Worm (Caenorhabditis elegans): Measurements from ENCODE around the gene ajm-1.

DNA sequence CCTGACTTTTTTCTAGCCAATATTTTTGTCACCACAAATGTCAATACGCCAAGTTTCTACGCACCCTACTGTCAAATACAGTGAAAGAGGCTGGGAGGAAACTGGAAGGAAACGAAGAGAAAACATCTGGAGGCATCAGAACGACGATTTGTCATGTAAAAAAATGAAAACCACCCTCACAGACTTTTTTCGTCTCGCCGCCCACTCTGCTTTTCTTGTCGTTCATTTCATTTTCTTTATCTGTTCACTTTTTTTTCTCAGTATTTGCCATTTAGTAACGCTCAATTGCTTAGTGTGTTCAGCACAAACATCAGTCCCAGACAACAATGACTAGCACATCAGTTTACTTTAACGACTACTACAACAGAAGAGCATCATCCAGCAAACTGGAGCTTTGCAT lies 63.1 kb downstream of the ajm-1 start, which contains the start of gene B0563.5:
- TF ChIP-seq tlp-1 (tag; optimal IDR thresholded peaks at IDR 0.05) (no peak), nhr-11 (tag; optimal IDR thresholded peaks at IDR 0.05) (no peak), dpl-1 (GFP tag; optimal IDR thresholded peaks at IDR 0.05) (no peak), fkh-8 (tag; optimal IDR thresholded peaks at IDR 0.05) (no peak), ces-1 (GFP tag; optimal IDR thresholded peaks at IDR 0.05) (no peak), C34B4.2 (tag; optimal IDR thresholded peaks at IDR 0.05) (no peak), hlh-4 (tag; optimal IDR thresholded peaks at IDR 0.05) (no peak), egl-27 (tag; optimal IDR thresholded peaks at IDR 0.05) (no peak), lin-15B (tag; optimal IDR thresholded peaks at IDR 0.05) (no peak), rnt-1 (tag; optimal IDR thresholded peaks at IDR 0.05) (no peak), blmp-1 (tag; optimal IDR thresholded peaks at IDR 0.05) (no peak), elt-2 (tag; optimal IDR thresholded peaks at IDR 0.05) (no peak), ets-5 (GFP tag; IDR thresholded peaks at IDR 0.05) (no peak)

Measured in whole organism, L1 larva.